Worm (Caenorhabditis elegans) whole organism, L2 larva: ENCODE data around the gene srh-115.

Source experiments
- F13H6.1 ChIP-seq: sonication (generic microtip); optimal IDR thresholded peaks from 2 replicates; lab custom pipeline; 2016; ENCODE audit warnings: missing genetic modification characterization, missing compliant biosample characterization
- ZK546.5 ChIP-seq: sonication (generic microtip); optimal IDR thresholded peaks from 2 replicates; lab custom pipeline; 2017; ENCODE audit warnings: missing biosample characterization, missing genetic modification characterization
- ama-1 ChIP-seq: fragments of 150-350 bp; optimal IDR thresholded peaks from 2 replicates; lab custom pipeline; 2018; ENCODE audit warnings: inconsistent platforms
- ceh-16 ChIP-seq: fragments of 150-350 bp; optimal IDR thresholded peaks from 2 replicates; lab custom pipeline; 2014; ENCODE audit warnings: missing biosample characterization, missing genetic modification characterization
- dmd-4 ChIP-seq: sonication (generic microtip); optimal IDR thresholded peaks from 2 replicates; lab custom pipeline; 2017; ENCODE audit warnings: missing biosample characterization, missing genetic modification characterization
- egl-27 ChIP-seq: sonication (generic microtip); optimal IDR thresholded peaks from 3 replicates; lab custom pipeline; 2017; ENCODE audit warnings: missing biosample characterization, missing genetic modification reagents, missing genetic modification characterization
- elt-1 ChIP-seq: fragments of 150-350 bp; optimal IDR thresholded peaks from 2 replicates; lab custom pipeline; 2014; ENCODE audit warnings: missing biosample characterization, missing genetic modification characterization
- elt-3 ChIP-seq: sonication (generic microtip); optimal IDR thresholded peaks from 2 replicates; lab custom pipeline; 2017; ENCODE audit warnings: missing biosample characterization, missing genetic modification characterization
- fos-1 ChIP-seq: fragments of 150-350 bp; optimal IDR thresholded peaks from 2 replicates; lab custom pipeline; 2014; ENCODE audit warnings: missing biosample characterization, missing genetic modification characterization
- gmeb-1 ChIP-seq: fragments of 150-350 bp; optimal IDR thresholded peaks from 2 replicates; lab custom pipeline; 2014; ENCODE audit warnings: missing biosample characterization, missing genetic modification characterization
- lin-11 ChIP-seq: fragments of 150-350 bp; sonication (generic microtip); optimal IDR thresholded peaks from 2 replicates; lab custom pipeline; 2014; ENCODE audit warnings: missing biosample characterization, missing genetic modification characterization, inconsistent platforms, mixed read lengths
- lin-13 ChIP-seq: fragments of 150-350 bp; optimal IDR thresholded peaks from 2 replicates; lab custom pipeline; 2014; ENCODE audit warnings: missing biosample characterization, missing genetic modification reagents, missing genetic modification characterization
- lin-39 ChIP-seq: fragments of 150-350 bp; optimal IDR thresholded peaks from 2 replicates; lab custom pipeline; 2014; ENCODE audit warnings: missing biosample characterization, missing genetic modification reagents, missing genetic modification characterization
- mbf-1 ChIP-seq: sonication (generic microtip); optimal IDR thresholded peaks from 2 replicates; lab custom pipeline; 2017; ENCODE audit warnings: missing biosample characterization, missing genetic modification characterization
- nhr-10 ChIP-seq: sonication (generic microtip); optimal IDR thresholded peaks from 2 replicates; lab custom pipeline; 2017; ENCODE audit warnings: missing biosample characterization, missing genetic modification characterization
- nhr-11 ChIP-seq: fragments of 150-350 bp; optimal IDR thresholded peaks from 2 replicates; lab custom pipeline; 2014; ENCODE audit warnings: missing biosample characterization, missing genetic modification characterization
- nhr-129 ChIP-seq: fragments of 150-350 bp; optimal IDR thresholded peaks from 2 replicates; lab custom pipeline; 2014; ENCODE audit warnings: missing biosample characterization, missing genetic modification characterization
- nhr-21 ChIP-seq: fragments of 150-350 bp; optimal IDR thresholded peaks from 2 replicates; lab custom pipeline; 2014; ENCODE audit warnings: missing biosample characterization, missing genetic modification characterization
- nhr-23 ChIP-seq: fragments of 150-350 bp; optimal IDR thresholded peaks from 2 replicates; lab custom pipeline; 2014; ENCODE audit warnings: missing biosample characterization, missing genetic modification reagents, missing genetic modification characterization
- nhr-25 ChIP-seq: fragments of 150-350 bp; sonication (generic microtip); optimal IDR thresholded peaks from 3 replicates; lab custom pipeline; 2014; ENCODE audit warnings: missing biosample characterization, missing genetic modification characterization
- nhr-6 ChIP-seq: fragments of 150-350 bp; optimal IDR thresholded peaks from 2 replicates; lab custom pipeline; 2014; ENCODE audit warnings: missing biosample characterization, missing genetic modification characterization
- sem-4 ChIP-seq: fragments of 150-350 bp; optimal IDR thresholded peaks from 2 replicates; lab custom pipeline; 2014; ENCODE audit warnings: missing biosample characterization, missing genetic modification reagents, missing genetic modification characterization
- sma-3 ChIP-seq: sonication (generic microtip); optimal IDR thresholded peaks from 2 replicates; lab custom pipeline; 2016; ENCODE audit warnings: missing genetic modification reagents, missing genetic modification characterization, missing compliant biosample characterization
- snpc-4 ChIP-seq: fragments of 150-350 bp; optimal IDR thresholded peaks from 2 replicates; lab custom pipeline; 2014; ENCODE audit warnings: missing biosample characterization, missing genetic modification characterization
- unc-39 ChIP-seq: fragments of 150-350 bp; optimal IDR thresholded peaks from 2 replicates; lab custom pipeline; 2014; ENCODE audit warnings: missing biosample characterization, missing genetic modification characterization
- unc-55 ChIP-seq: fragments of 150-350 bp; sonication (generic microtip); optimal IDR thresholded peaks from 3 replicates; lab custom pipeline; 2014; ENCODE audit warnings: missing biosample characterization, missing genetic modification reagents, missing genetic modification characterization
- unc-62 ChIP-seq: fragments of 150-350 bp; optimal IDR thresholded peaks from 2 replicates; lab custom pipeline; 2014; ENCODE audit warnings: missing biosample characterization, missing genetic modification reagents, missing genetic modification characterization
- ztf-1 ChIP-seq: fragments of 200-800 bp; sonication (Bioruptor generic); conservative IDR thresholded peaks from 2 replicates; pipeline ENCODE4 v1.3.6; 2022; ENCODE audit warnings: missing genetic modification characterization, missing compliant biosample characterization

The srh-115 gene

ce11 chrV:17255454-17255853 is at the start of gene srh-115:
TSS of gene srh-115 (plus strand) at chrV:17255754.
- TF ChIP-seq nhr-25 (tag; lab: Kevin White, UChicago) = no peak
- no peak for TF ChIP-seq fos-1 (tag; lab: Kevin White, UChicago)
- TF ChIP-seq unc-55 (GFP tag; lab: Kevin White, UChicago) = no peak
- no peak for TF ChIP-seq elt-1 (tag; lab: Kevin White, UChicago)
- TF ChIP-seq ama-1 (lab: Kevin White, UChicago) = no peak
- no peak for TF ChIP-seq sem-4 (tag; lab: Kevin White, UChicago)
- TF ChIP-seq lin-13 (GFP tag; lab: Kevin White, UChicago) = no peak
- no peak for TF ChIP-seq elt-3 (tag; lab: Kevin White, UChicago)
- TF ChIP-seq lin-39 (tag; lab: Kevin White, UChicago) = no peak
- TF ChIP-seq nhr-6 = no peak
- no peak for TF ChIP-seq unc-62 (GFP tag; lab: Kevin White, UChicago)
- no peak for TF ChIP-seq lin-11 (tag; lab: Kevin White, UChicago)
- TF ChIP-seq nhr-11 (tag; lab: Kevin White, UChicago) = no peak
- TF ChIP-seq gmeb-1 (tag; lab: Kevin White, UChicago) = no peak
- no peak for TF ChIP-seq nhr-10 (tag; lab: Kevin White, UChicago)
- TF ChIP-seq, all 48 proteins: peak for 0

DNA sequence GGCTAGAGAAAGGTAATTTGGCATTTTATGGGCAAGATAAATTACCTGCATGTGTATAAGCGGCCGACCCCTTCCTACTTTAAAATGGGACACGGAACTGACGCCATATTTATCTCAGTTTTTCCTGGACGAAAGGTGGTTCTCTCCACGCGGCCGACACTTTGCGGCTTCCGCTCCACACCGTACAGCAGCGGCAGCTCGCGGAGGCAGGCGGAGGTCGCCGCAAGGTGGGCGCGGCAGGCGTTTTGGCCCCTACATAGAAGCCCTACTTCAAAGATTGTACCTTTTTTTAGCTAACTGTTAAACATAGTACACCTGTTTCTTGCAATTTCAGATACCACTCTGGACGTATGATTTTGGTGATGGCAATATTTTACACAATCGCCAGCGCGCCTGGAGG is 49.1 kb upstream of the srh-115 start:
- TF ChIP-seq snpc-4 (tag; lab: Kevin White, UChicago) (no peak), ama-1 (lab: Kevin White, UChicago) (no peak), sma-3 (GFP tag; lab: Kevin White, UChicago) (no peak), dmd-4 (tag; lab: Kevin White, UChicago) (no peak), nhr-23 (tag; lab: Kevin White, UChicago) (no peak), unc-39 (tag; lab: Kevin White, UChicago) (no peak), egl-27 (tag; lab: Kevin White, UChicago) (no peak), mbf-1 (tag; lab: Kevin White, UChicago) (no peak), nhr-11 (tag; lab: Kevin White, UChicago) (no peak), nhr-21 (tag; lab: Kevin White, UChicago) (no peak), nhr-10 (tag; lab: Kevin White, UChicago) (no peak)

- no peak for TF ChIP-seq unc-55 (GFP tag; lab: Kevin White, UChicago)
- no peak for TF ChIP-seq nhr-129 (tag; lab: Kevin White, UChicago)
- no peak for TF ChIP-seq ZK546.5
- no peak for TF ChIP-seq nhr-21 (tag; lab: Kevin White, UChicago)
- no peak for TF ChIP-seq F13H6.1 (tag; lab: Kevin White, UChicago)
These were observed 47.5 kb upstream of the srh-115 start, which contains the start of gene Y68A4A.13 for ce11 chrV:17208045-17208444. TSS of gene Y68A4A.13 (minus strand) at chrV:17208145.

DNA sequence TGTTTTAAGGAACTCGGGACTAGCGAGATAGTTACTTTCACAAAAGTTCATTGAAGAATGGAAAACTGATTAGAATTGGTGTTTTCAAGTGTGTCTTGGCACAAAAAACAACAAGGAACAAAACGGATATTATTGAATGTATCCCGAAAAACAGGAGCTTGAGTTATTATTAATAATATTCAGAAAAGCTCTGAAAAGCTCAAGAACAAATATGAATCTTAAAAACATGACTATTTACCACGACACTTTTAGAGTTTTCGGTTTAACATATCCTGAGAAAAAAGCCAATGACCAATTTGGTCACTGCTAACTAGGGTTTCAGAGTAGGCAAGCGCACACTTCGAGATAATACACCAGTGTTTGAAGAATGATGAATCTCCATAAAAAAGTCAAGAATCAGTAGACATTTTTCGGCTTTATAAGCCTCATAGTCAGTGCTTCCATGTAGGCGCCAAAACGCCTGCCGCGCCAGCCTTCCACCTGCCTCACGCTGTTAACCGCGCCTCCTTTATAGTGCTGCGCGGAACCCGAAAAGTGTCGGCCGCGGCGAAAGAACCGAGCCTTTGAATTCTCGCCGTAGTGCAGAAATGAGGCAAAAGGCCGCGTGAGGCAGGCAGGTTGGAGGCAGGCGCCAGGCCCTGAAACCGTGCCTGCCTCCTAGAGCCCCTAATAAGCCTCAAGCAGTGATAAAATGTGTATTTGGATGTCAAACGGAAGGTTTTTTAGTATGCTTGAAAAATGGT is 43.4 kb upstream of the srh-115 start, which contains the start of gene srh-236:
Gene srh-236 (minus strand): TSS at position 51 of the 743 bp plus-strand sequence.
- TF ChIP-seq unc-39 (tag; lab: Kevin White, UChicago) = no peak

- TF ChIP-seq unc-39 (tag; lab: Kevin White, UChicago) (no peak), nhr-6 (no peak)
These were observed 42.8 kb upstream of the srh-115 start, which contains the start of gene srh-113 for ce11 chrV:17212743-17213142. TSS of gene srh-113 (plus strand) at chrV:17213043.

ce11 chrV:17215602-17216001 is 40.0 kb upstream of the srh-115 start:
- TF ChIP-seq nhr-129 (tag; lab: Kevin White, UChicago) (no peak), unc-39 (tag; lab: Kevin White, UChicago) (no peak), ceh-16 (no peak)

- TF ChIP-seq ztf-1 (GFP tag; lab: Robert Waterston, UW) = no peak
These were observed 37.9 kb upstream of the srh-115 start, which contains the start of gene srbc-62 for ce11 chrV:17217690-17218089. TSS of gene srbc-62 (plus strand) at chrV:17217990.
